Worm (Caenorhabditis elegans) whole organism, L4 larva: ENCODE results near the gene Y6G8.2.

ENCODE experiments used
- ama-1 ChIP-seq: fragments of 150-350 bp; optimal IDR thresholded peaks from 2 replicates; lab custom pipeline; 2014; ENCODE audit warnings: inconsistent platforms, mixed read lengths
- lin-38 ChIP-seq: fragments of 200-800 bp; sonication (Bioruptor generic); IDR thresholded peaks from 2 replicates; pipeline ENCODE4 v1.3.6; 2022; ENCODE audit warnings: missing genetic modification reagents, missing genetic modification characterization, missing compliant biosample characterization
- tra-1 ChIP-seq: fragments of 200-800 bp; sonication (Bioruptor generic); IDR thresholded peaks from 2 replicates; pipeline ENCODE4 v1.3.6; 2022; ENCODE audit warnings: missing genetic modification reagents, missing genetic modification characterization, missing compliant biosample characterization
- ztf-11 ChIP-seq: fragments of 150-350 bp; optimal IDR thresholded peaks from 2 replicates; lab custom pipeline; 2014; ENCODE audit warnings: missing biosample characterization, missing genetic modification characterization

ce11 chrV:17546931-17547330 lies 51.8 kb downstream of the Y6G8.2 start:
- TF ChIP-seq ztf-11 (tag; lab: Kevin White, UChicago): no peak
- TF ChIP-seq tra-1 (GFP tag; lab: Robert Waterston, UW): no peak
- no peak for TF ChIP-seq lin-38 (GFP tag; lab: Robert Waterston, UW)
- TF ChIP-seq ama-1: no peak
